Worm (Caenorhabditis elegans) whole organism, late embryonic: ENCODE results near the gene T07H3.7.
"Not testable (repeated sequence)": the region's sequence is repeated elsewhere in the genome, so short reads cannot be mapped to it uniquely, and the experiment has no call there.

ENCODE experiments used
- F13H6.1 ChIP-seq: sonication (generic microtip); optimal IDR thresholded peaks from 2 replicates; lab custom pipeline; 2016; ENCODE audit warnings: missing genetic modification characterization, missing compliant biosample characterization
- K02D7.2 ChIP-seq: sonication (generic microtip); optimal IDR thresholded peaks from 2 replicates; lab custom pipeline; 2017; ENCODE audit warnings: mild to moderate bottlenecking, missing genetic modification characterization, missing compliant biosample characterization
- K09A11.1 ChIP-seq: sonication (generic microtip); optimal IDR thresholded peaks from 2 replicates; lab custom pipeline; 2017; ENCODE audit warnings: antibody characterized with exemption, mild to moderate bottlenecking, missing genetic modification characterization, missing compliant biosample characterization; ENCODE audit not compliant: insufficient read depth
- ahr-1 ChIP-seq: sonication (generic microtip); optimal IDR thresholded peaks from 2 replicates; lab custom pipeline; 2016; ENCODE audit warnings: missing genetic modification characterization, missing compliant biosample characterization
- ceh-14 ChIP-seq: sonication (generic microtip); optimal IDR thresholded peaks from 2 replicates; lab custom pipeline; 2016; ENCODE audit warnings: missing genotype, missing genetic modification characterization, missing compliant biosample characterization
- ceh-19 ChIP-seq: fragments of 200-800 bp; sonication (Bioruptor generic); optimal IDR thresholded peaks from 2 replicates; lab custom pipeline; 2018; ENCODE audit warnings: mild to moderate bottlenecking, missing genetic modification characterization, missing compliant biosample characterization
- ceh-2 ChIP-seq: sonication (generic microtip); optimal IDR thresholded peaks from 2 replicates; lab custom pipeline; 2016; ENCODE audit warnings: missing genotype, missing genetic modification characterization, missing compliant biosample characterization
- ceh-22 ChIP-seq: sonication (generic microtip); optimal IDR thresholded peaks from 2 replicates; lab custom pipeline; 2017; ENCODE audit warnings: missing biosample characterization, missing genetic modification characterization
- ceh-30 ChIP-seq: fragments of 150-350 bp; optimal IDR thresholded peaks from 2 replicates; lab custom pipeline; 2014; ENCODE audit warnings: missing biosample characterization, missing genetic modification characterization
- ceh-34 ChIP-seq: sonication (generic microtip); optimal IDR thresholded peaks from 2 replicates; lab custom pipeline; 2016; ENCODE audit warnings: mild to moderate bottlenecking, missing genetic modification characterization, missing compliant biosample characterization
- ceh-9 ChIP-seq: sonication (generic microtip); optimal IDR thresholded peaks from 2 replicates; lab custom pipeline; 2016; ENCODE audit warnings: mild to moderate bottlenecking, missing genetic modification characterization, inconsistent platforms, missing compliant biosample characterization
- che-1 ChIP-seq: sonication (generic microtip); optimal IDR thresholded peaks from 2 replicates; lab custom pipeline; 2016; ENCODE audit warnings: mild to moderate bottlenecking, missing genetic modification characterization, missing compliant biosample characterization
- elt-2 ChIP-seq: sonication (generic microtip); optimal IDR thresholded peaks from 2 replicates; lab custom pipeline; 2016; ENCODE audit warnings: missing genetic modification reagents, missing genetic modification characterization, missing compliant biosample characterization
- elt-4 ChIP-seq: sonication (generic microtip); optimal IDR thresholded peaks from 2 replicates; lab custom pipeline; 2016; ENCODE audit warnings: missing genetic modification characterization, missing compliant biosample characterization
- ets-4 ChIP-seq: sonication (generic microtip); optimal IDR thresholded peaks from 2 replicates; lab custom pipeline; 2016; ENCODE audit warnings: missing genetic modification characterization, missing compliant biosample characterization
- eyg-1 ChIP-seq: sonication (generic microtip); optimal IDR thresholded peaks from 2 replicates; lab custom pipeline; 2016; ENCODE audit warnings: missing genotype, missing genetic modification characterization, missing compliant biosample characterization
- fkh-10 ChIP-seq: fragments of 150-350 bp; optimal IDR thresholded peaks from 2 replicates; lab custom pipeline; 2014; ENCODE audit warnings: missing biosample characterization, missing genetic modification reagents, missing genetic modification characterization
- fkh-6 ChIP-seq: sonication (generic microtip); optimal IDR thresholded peaks from 2 replicates; lab custom pipeline; 2016; ENCODE audit warnings: missing genetic modification characterization, missing compliant biosample characterization
- hlh-13 ChIP-seq: fragments of 200-800 bp; sonication (Bioruptor generic); optimal IDR thresholded peaks from 2 replicates; lab custom pipeline; 2018; ENCODE audit warnings: mild to moderate bottlenecking, missing genetic modification characterization, missing compliant biosample characterization
- hlh-15 ChIP-seq: sonication (generic microtip); optimal IDR thresholded peaks from 2 replicates; lab custom pipeline; 2016; ENCODE audit warnings: missing genetic modification characterization, missing compliant biosample characterization
- hlh-6 ChIP-seq: sonication (generic microtip); optimal IDR thresholded peaks from 2 replicates; lab custom pipeline; 2016; ENCODE audit warnings: missing genotype, missing genetic modification characterization, missing compliant biosample characterization
- hlh-8 ChIP-seq: sonication (generic microtip); optimal IDR thresholded peaks from 2 replicates; lab custom pipeline; 2016; ENCODE audit warnings: missing genotype, missing genetic modification characterization, missing compliant biosample characterization
- lim-6 ChIP-seq: sonication (generic microtip); optimal IDR thresholded peaks from 2 replicates; lab custom pipeline; 2016; ENCODE audit warnings: missing genetic modification characterization, missing compliant biosample characterization
- lin-11 ChIP-seq: fragments of 200-800 bp; sonication (Bioruptor generic); optimal IDR thresholded peaks from 2 replicates; lab custom pipeline; 2018; ENCODE audit warnings: mild to moderate bottlenecking, missing genetic modification characterization, missing compliant biosample characterization
- mec-3 ChIP-seq: sonication (generic microtip); optimal IDR thresholded peaks from 2 replicates; lab custom pipeline; 2016; ENCODE audit warnings: borderline replicate concordance, missing genetic modification characterization, missing compliant biosample characterization
- nfya-1 ChIP-seq: sonication (generic microtip); optimal IDR thresholded peaks from 2 replicates; lab custom pipeline; 2017; ENCODE audit warnings: missing genetic modification characterization, mild to moderate bottlenecking, missing compliant biosample characterization, antibody characterized with exemption, moderate library complexity
- nhr-11 ChIP-seq: fragments of 150-350 bp; optimal IDR thresholded peaks from 2 replicates; lab custom pipeline; 2014; ENCODE audit warnings: missing biosample characterization, missing genetic modification characterization
- nhr-232 ChIP-seq: sonication (generic microtip); optimal IDR thresholded peaks from 2 replicates; lab custom pipeline; 2016; ENCODE audit warnings: missing genetic modification characterization, missing compliant biosample characterization
- odd-2 ChIP-seq: sonication (generic microtip); optimal IDR thresholded peaks from 2 replicates; lab custom pipeline; 2017; ENCODE audit warnings: antibody characterized with exemption, mild to moderate bottlenecking, missing genetic modification characterization, missing compliant biosample characterization
- pha-4 ChIP-seq: fragments of 150-350 bp; optimal IDR thresholded peaks from 2 replicates; lab custom pipeline; 2018; ENCODE audit warnings: missing biosample characterization, missing genetic modification reagents, missing genetic modification characterization
- pros-1 ChIP-seq: fragments of 150-350 bp; optimal IDR thresholded peaks from 2 replicates; lab custom pipeline; 2014; ENCODE audit warnings: missing biosample characterization, missing genetic modification reagents, missing genetic modification characterization
- sox-4 ChIP-seq: sonication (generic microtip); optimal IDR thresholded peaks from 2 replicates; lab custom pipeline; 2017; ENCODE audit warnings: mild to moderate bottlenecking, missing genetic modification characterization, inconsistent platforms, missing compliant biosample characterization
- syd-9 ChIP-seq: sonication (generic microtip); optimal IDR thresholded peaks from 2 replicates; lab custom pipeline; 2016; ENCODE audit warnings: mild to moderate bottlenecking, missing genetic modification characterization, moderate library complexity, missing compliant biosample characterization
- tbx-7 ChIP-seq: sonication (generic microtip); optimal IDR thresholded peaks from 2 replicates; lab custom pipeline; 2016; ENCODE audit warnings: missing genotype, missing genetic modification characterization, missing compliant biosample characterization
- ttx-3 ChIP-seq: sonication (generic microtip); optimal IDR thresholded peaks from 2 replicates; lab custom pipeline; 2016; ENCODE audit warnings: missing genetic modification reagents, missing genetic modification characterization, missing compliant biosample characterization
- unc-55 ChIP-seq: sonication (generic microtip); optimal IDR thresholded peaks from 2 replicates; lab custom pipeline; 2017; ENCODE audit warnings: missing biosample characterization, missing genetic modification reagents, missing genetic modification characterization
- ztf-16 ChIP-seq: sonication (generic microtip); optimal IDR thresholded peaks from 2 replicates; lab custom pipeline; 2017; ENCODE audit warnings: missing genetic modification characterization, missing compliant biosample characterization

Gene T07H3.7

ce11 chrII:1560839-1561238 is 28.9 kb downstream of the T07H3.7 start:
- TF ChIP-seq K02D7.2 (tag; lab: Kevin White, UChicago) (no peak), ceh-2 (no peak), tbx-7 (tag; lab: Kevin White, UChicago) (no peak), ceh-30 (tag; lab: Kevin White, UChicago) (no peak), F13H6.1 (tag; lab: Kevin White, UChicago) (no peak), unc-55 (GFP tag; lab: Kevin White, UChicago) (no peak), hlh-8 (tag; lab: Kevin White, UChicago) (no peak)
- TF ChIP-seq, all 69 proteins: peak for 0

ce11 chrII:1556217-1556616 is 33.5 kb downstream of the T07H3.7 start, which contains the start of the genes fbxb-54 and fbxb-50:
TSS of gene fbxb-54 (minus strand) at chrII:1556317.
TSS of gene fbxb-50 (plus strand) at chrII:1556443.
- not testable (repeated sequence) for TF ChIP-seq hlh-6 (tag; lab: Kevin White, UChicago); syd-9; fkh-10 (GFP tag; lab: Kevin White, UChicago)

ce11 chrII:1550501-1550900 is 39.2 kb downstream of the T07H3.7 start, which contains the start of the genes fbxb-52 and fbxb-51:
TSS of gene fbxb-52 (minus strand) at chrII:1550601.
TSS of gene fbxb-51 (plus strand) at chrII:1550712.
- no peak for TF ChIP-seq lin-11 (tag; lab: Kevin White, UChicago)
- no peak for TF ChIP-seq nhr-232 (tag; lab: Kevin White, UChicago)
- TF ChIP-seq tbx-7 (tag; lab: Kevin White, UChicago): no peak
- TF ChIP-seq elt-2: no peak
- no peak for TF ChIP-seq fkh-6
- no peak for TF ChIP-seq eyg-1 (tag; lab: Kevin White, UChicago)
- no peak for TF ChIP-seq ets-4 (tag; lab: Kevin White, UChicago)
- no peak for TF ChIP-seq che-1 (tag; lab: Kevin White, UChicago)
- no peak for TF ChIP-seq fkh-10 (GFP tag; lab: Kevin White, UChicago)
- no peak for TF ChIP-seq ceh-34
- TF ChIP-seq hlh-15: no peak
- no peak for TF ChIP-seq ceh-22
- TF ChIP-seq odd-2 (tag; lab: Kevin White, UChicago): no peak
- TF ChIP-seq ttx-3 (tag; lab: Kevin White, UChicago): no peak
- TF ChIP-seq lim-6 (tag; lab: Kevin White, UChicago): no peak
- no peak for TF ChIP-seq hlh-6 (tag; lab: Kevin White, UChicago)
- TF ChIP-seq K09A11.1: no peak
- no peak for TF ChIP-seq ahr-1 (tag; lab: Kevin White, UChicago)

DNA sequence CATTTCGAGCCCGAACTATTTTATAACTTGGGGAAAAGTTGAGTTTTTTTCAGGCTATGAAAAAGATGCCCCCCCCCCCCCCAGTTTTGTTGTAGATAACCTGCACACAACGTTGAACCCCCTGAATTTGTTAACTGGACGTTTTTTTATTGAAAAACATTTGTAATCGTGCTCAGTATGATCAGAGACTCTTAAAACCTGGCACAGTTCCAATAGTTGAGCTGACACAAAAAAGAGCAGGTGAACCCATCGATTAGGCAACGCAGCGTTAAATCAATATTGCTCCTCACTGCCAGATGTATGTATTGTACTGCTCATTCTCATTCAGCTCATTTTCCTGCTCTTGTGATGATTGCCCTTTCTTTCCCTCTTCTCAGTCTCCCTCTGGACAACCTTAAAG is 44.1 kb downstream of the T07H3.7 start, which contains the start of gene K05F6.12:
Gene K05F6.12, plus strand, starts transcription at position 301 of the 400 bp plus-strand sequence.
- TF ChIP-seq hlh-13 (no peak), pros-1 (tag; lab: Kevin White, UChicago) (no peak), pha-4 (tag; lab: Kevin White, UChicago) (no peak), ttx-3 (tag; lab: Kevin White, UChicago) (no peak), ceh-14 (tag; lab: Kevin White, UChicago) (no peak), ztf-16 (no peak), ceh-19 (GFP tag; lab: Kevin White, UChicago) (no peak), nhr-232 (tag; lab: Kevin White, UChicago) (no peak), fkh-10 (GFP tag; lab: Kevin White, UChicago) (no peak), nhr-11 (tag; lab: Kevin White, UChicago) (no peak), nfya-1 (tag; lab: Kevin White, UChicago) (no peak), mec-3 (tag; lab: Kevin White, UChicago) (no peak), hlh-15 (no peak), elt-4 (tag; lab: Kevin White, UChicago) (no peak), ceh-9 (no peak), F13H6.1 (tag; lab: Kevin White, UChicago) (no peak), sox-4 (tag; lab: Kevin White, UChicago) (no peak), lin-11 (tag; lab: Kevin White, UChicago) (no peak), ceh-22 (no peak)
